Fruit fly (Drosophila melanogaster) whole organism, embryonic: Measurements from ENCODE around the gene Prx4.

ENCODE experiments used
- Ada2b ChIP-seq: fragments of 200-800 bp; sonication (Bioruptor generic); IDR thresholded peaks from 2 replicates; pipeline ENCODE4 v1.3.6; 2022; ENCODE audit warnings: missing biosample characterization, missing genetic modification characterization
- Bgb ChIP-seq: fragments of 200-800 bp; sonication (Bioruptor generic); IDR thresholded peaks from 2 replicates; pipeline ENCODE4 v1.3.6; 2022; ENCODE audit warnings: missing biosample characterization, missing genetic modification characterization; ENCODE audit not compliant: partially characterized antibody
- CG10979 ChIP-seq: fragments of 200-800 bp; sonication (Bioruptor generic); optimal IDR thresholded peaks from 2 replicates; lab custom pipeline; 2018; ENCODE audit warnings: missing biosample characterization, mild to moderate bottlenecking, missing genetic modification characterization, moderate library complexity
- CG11723 ChIP-seq: fragments of 200-800 bp; sonication (Bioruptor generic); optimal IDR thresholded peaks from 2 replicates; lab custom pipeline; 2017; ENCODE audit warnings: missing biosample characterization, mild to moderate bottlenecking, missing genetic modification characterization
- CG12219 ChIP-seq: fragments of 200-800 bp; sonication (Bioruptor generic); optimal IDR thresholded peaks from 3 replicates; lab custom pipeline; 2018; ENCODE audit warnings: missing biosample characterization, mild to moderate bottlenecking, missing genetic modification characterization
- CG12299 ChIP-seq: fragments of 200-800 bp; sonication (Bioruptor generic); optimal IDR thresholded peaks from 2 replicates; lab custom pipeline; 2018; ENCODE audit warnings: missing biosample characterization, mild to moderate bottlenecking, missing genetic modification characterization
- CG14965 ChIP-seq: fragments of 200-800 bp; sonication (Bioruptor generic); optimal IDR thresholded peaks from 2 replicates; lab custom pipeline; 2016; ENCODE audit warnings: missing biosample characterization, missing genetic modification characterization, borderline replicate concordance
- CG15479 ChIP-seq: fragments of 200-800 bp; sonication (Bioruptor generic); optimal IDR thresholded peaks from 3 replicates; lab custom pipeline; 2019; ENCODE audit warnings: missing biosample characterization, mild to moderate bottlenecking, missing genetic modification characterization, moderate library complexity
- CG17361 ChIP-seq: fragments of 200-800 bp; sonication (Bioruptor generic); IDR thresholded peaks from 3 replicates; pipeline ENCODE4 v1.3.6; 2022; ENCODE audit warnings: missing biosample characterization, missing genetic modification characterization
- CG17912 ChIP-seq: fragments of 200-800 bp; sonication (Bioruptor generic); optimal IDR thresholded peaks from 2 replicates; lab custom pipeline; 2018; ENCODE audit warnings: missing biosample characterization, mild to moderate bottlenecking, missing genetic modification characterization
- CG18764 ChIP-seq: fragments of 200-800 bp; sonication (Bioruptor generic); optimal IDR thresholded peaks from 3 replicates; lab custom pipeline; 2016; ENCODE audit warnings: missing biosample characterization, missing genetic modification characterization
- CG2875 ChIP-seq: fragments of 200-800 bp; sonication (Bioruptor generic); optimal IDR thresholded peaks from 2 replicates; lab custom pipeline; 2017; ENCODE audit warnings: missing biosample characterization, mild to moderate bottlenecking, missing genetic modification characterization, missing genetic modification reagents
- CG30431 ChIP-seq: fragments of 200-800 bp; sonication (Bioruptor generic); optimal IDR thresholded peaks from 2 replicates; lab custom pipeline; 2017; ENCODE audit warnings: missing biosample characterization, missing genetic modification characterization
- CG3163 ChIP-seq: fragments of 200-800 bp; sonication (Bioruptor generic); optimal IDR thresholded peaks from 3 replicates; lab custom pipeline; 2016; ENCODE audit warnings: missing biosample characterization, missing genetic modification characterization
- CG32772 ChIP-seq: fragments of 200-800 bp; sonication (Bioruptor generic); IDR thresholded peaks from 2 replicates; pipeline ENCODE4 v1.3.6; 2022; ENCODE audit warnings: missing biosample characterization, missing genetic modification characterization
- CG3838 ChIP-seq: fragments of 200-800 bp; sonication (Bioruptor generic); optimal IDR thresholded peaks from 3 replicates; lab custom pipeline; 2016; ENCODE audit warnings: missing biosample characterization, missing genetic modification characterization
- CG4360 ChIP-seq: fragments of 200-800 bp; sonication (Bioruptor generic); IDR thresholded peaks from 2 replicates; pipeline ENCODE4 v1.3.6; 2022; ENCODE audit warnings: missing biosample characterization, missing genetic modification characterization
- CG43689 ChIP-seq: fragments of 200-800 bp; sonication (Bioruptor generic); IDR thresholded peaks from 2 replicates; pipeline ENCODE4 v1.3.6; 2022; ENCODE audit warnings: missing biosample characterization, missing genetic modification characterization
- CG6683 ChIP-seq: fragments of 200-800 bp; sonication (Bioruptor generic); optimal IDR thresholded peaks from 2 replicates; lab custom pipeline; 2017; ENCODE audit warnings: missing biosample characterization, mild to moderate bottlenecking, missing genetic modification characterization, missing genetic modification reagents
- CG6791 ChIP-seq: fragments of 200-800 bp; sonication (Bioruptor generic); IDR thresholded peaks from 3 replicates; pipeline ENCODE4 v1.3.6; 2022; ENCODE audit warnings: missing biosample characterization, missing genetic modification characterization; ENCODE audit not compliant: partially characterized antibody
- CG7357 ChIP-seq: fragments of 200-800 bp; sonication (Bioruptor generic); IDR thresholded peaks from 3 replicates; pipeline ENCODE4 v1.3.6; 2022; ENCODE audit warnings: missing biosample characterization, missing genetic modification characterization
- CG7786 ChIP-seq: fragments of 200-800 bp; sonication (Bioruptor generic); optimal IDR thresholded peaks from 2 replicates; lab custom pipeline; 2016; ENCODE audit warnings: missing biosample characterization, missing genetic modification characterization
- CG7928 ChIP-seq: fragments of 200-800 bp; sonication (Bioruptor generic); optimal IDR thresholded peaks from 2 replicates; lab custom pipeline; 2017; ENCODE audit warnings: missing biosample characterization, mild to moderate bottlenecking, missing genetic modification characterization
- CG8290 ChIP-seq, 3 experiments: fragments of 200-800 bp; sonication (Bioruptor generic); optimal IDR thresholded peaks; 2 replicates each; lab custom pipeline; 2016 to 2019; ENCODE audit warnings: missing biosample characterization in 3 of 3, missing genetic modification characterization in 3 of 3, mild to moderate bottlenecking in 2 of 3, moderate library complexity in 1 of 3
- CG9817 ChIP-seq: fragments of 200-800 bp; sonication (Bioruptor generic); optimal IDR thresholded peaks from 2 replicates; lab custom pipeline; 2018; ENCODE audit warnings: missing biosample characterization, mild to moderate bottlenecking, missing genetic modification characterization, moderate library complexity
- CG9876 ChIP-seq: fragments of 200-800 bp; sonication (Bioruptor generic); optimal IDR thresholded peaks from 2 replicates; lab custom pipeline; 2016; ENCODE audit warnings: missing biosample characterization, missing genetic modification characterization
- CrebB ChIP-seq: fragments of 200-800 bp; sonication (Bioruptor generic); optimal IDR thresholded peaks from 3 replicates; lab custom pipeline; 2018; ENCODE audit warnings: missing biosample characterization, mild to moderate bottlenecking, missing genetic modification characterization
- Dad ChIP-seq: fragments of 200-800 bp; sonication (Bioruptor generic); optimal IDR thresholded peaks from 3 replicates; lab custom pipeline; 2016; ENCODE audit warnings: missing biosample characterization, missing genetic modification characterization
- E2f2 ChIP-seq: fragments of 200-800 bp; sonication (Bioruptor generic); IDR thresholded peaks from 2 replicates; pipeline ENCODE4 v1.3.6; 2022; ENCODE audit warnings: missing biosample characterization, missing genetic modification characterization
- H2.0 ChIP-seq: fragments of 200-800 bp; sonication (Bioruptor generic); IDR thresholded peaks from 2 replicates; pipeline ENCODE4 v1.3.6; 2022; ENCODE audit warnings: missing biosample characterization, missing genetic modification characterization
- Hmx ChIP-seq: fragments of 200-800 bp; sonication (Bioruptor generic); optimal IDR thresholded peaks from 2 replicates; lab custom pipeline; 2016; ENCODE audit warnings: missing biosample characterization, missing genetic modification characterization
- Hr3 ChIP-seq: fragments of 200-800 bp; sonication (Bioruptor generic); optimal IDR thresholded peaks from 3 replicates; lab custom pipeline; 2016; ENCODE audit warnings: missing biosample characterization, missing genetic modification characterization
- Hr78 ChIP-seq, 2 experiments: fragments of 200-800 bp in 1 of 2; fragments of >200 bp in 1 of 2; sonication (Bioruptor generic) in 1 of 2; optimal IDR thresholded peaks; 2 replicates each; lab custom pipeline; 2017 to 2019; ENCODE audit warnings: missing biosample characterization in 2 of 2, missing genetic modification characterization in 2 of 2, mild to moderate bottlenecking in 1 of 2, moderate library complexity in 1 of 2
- Med ChIP-seq: fragments of 200-800 bp; sonication (Bioruptor generic); peaks from one replicate; lab custom pipeline; 2016; ENCODE audit warnings: missing biosample characterization, missing genetic modification characterization, mild to moderate bottlenecking, inconsistent platforms, moderate library complexity
- Meics ChIP-seq: fragments of 200-800 bp; sonication (Bioruptor generic); optimal IDR thresholded peaks from 2 replicates; lab custom pipeline; 2017; ENCODE audit warnings: missing biosample characterization, mild to moderate bottlenecking, missing genetic modification characterization
- Rfx ChIP-seq: fragments of 200-800 bp; sonication (Bioruptor generic); IDR thresholded peaks from 2 replicates; pipeline ENCODE4 v1.3.6; 2022; ENCODE audit warnings: missing biosample characterization, missing genetic modification characterization
- Stat92E ChIP-seq, 3 experiments: fragments of >200 bp in 2 of 3; fragments of 200-800 bp in 1 of 3; sonication (Bioruptor generic) in 1 of 3; optimal IDR thresholded peaks; 2 replicates each; lab custom pipeline; 2017 to 2019; ENCODE audit warnings: missing biosample characterization in 3 of 3, missing genetic modification characterization in 3 of 3, mild to moderate bottlenecking in 1 of 3, moderate library complexity in 1 of 3
- esg ChIP-seq: fragments of 200-800 bp; sonication (Bioruptor generic); conservative IDR thresholded peaks from 2 replicates; pipeline ENCODE4 v1.3.6; 2022; ENCODE audit warnings: missing biosample characterization, missing genetic modification characterization
- kah ChIP-seq: fragments of 200-800 bp; sonication (Bioruptor generic); optimal IDR thresholded peaks from 2 replicates; lab custom pipeline; 2018; ENCODE audit warnings: missing biosample characterization, mild to moderate bottlenecking, missing genetic modification characterization
- kay ChIP-seq: fragments of 200-800 bp; sonication (Bioruptor generic); optimal IDR thresholded peaks from 2 replicates; lab custom pipeline; 2016; ENCODE audit warnings: missing biosample characterization, missing genetic modification characterization
- mam ChIP-seq: fragments of 200-800 bp; sonication (Bioruptor generic); optimal IDR thresholded peaks from 3 replicates; lab custom pipeline; 2016; ENCODE audit warnings: missing biosample characterization, missing genetic modification characterization
- peb ChIP-seq: fragments of 200-800 bp; sonication (Bioruptor generic); IDR thresholded peaks from 2 replicates; pipeline ENCODE4 v1.3.6; 2022; ENCODE audit warnings: missing biosample characterization, missing genetic modification characterization
- pnt ChIP-seq: fragments of 200-800 bp; sonication (Bioruptor generic); optimal IDR thresholded peaks from 3 replicates; lab custom pipeline; 2016; ENCODE audit warnings: missing biosample characterization, missing genetic modification characterization
- ranshi ChIP-seq: fragments of 200-800 bp; sonication (Bioruptor generic); IDR thresholded peaks from 2 replicates; pipeline ENCODE4 v1.3.6; 2022; ENCODE audit warnings: missing biosample characterization, missing genetic modification characterization
- sd ChIP-seq: fragments of 200-800 bp; sonication (Bioruptor generic); optimal IDR thresholded peaks from 3 replicates; lab custom pipeline; 2018; ENCODE audit warnings: missing biosample characterization, mild to moderate bottlenecking, missing genetic modification characterization, moderate library complexity
- sisA ChIP-seq: fragments of 200-800 bp; sonication (Bioruptor generic); IDR thresholded peaks from 2 replicates; pipeline ENCODE4 v1.3.6; 2022; ENCODE audit warnings: missing biosample characterization, missing genetic modification characterization
- sqz ChIP-seq: fragments of 200-800 bp; sonication (Bioruptor generic); optimal IDR thresholded peaks from 3 replicates; lab custom pipeline; 2018; ENCODE audit warnings: missing biosample characterization, mild to moderate bottlenecking, missing genetic modification characterization
- stwl ChIP-seq: fragments of 200-800 bp; sonication (Bioruptor generic); optimal IDR thresholded peaks from 3 replicates; lab custom pipeline; 2018; ENCODE audit warnings: missing biosample characterization, mild to moderate bottlenecking, missing genetic modification characterization, moderate library complexity

The Prx4 gene

DNA sequence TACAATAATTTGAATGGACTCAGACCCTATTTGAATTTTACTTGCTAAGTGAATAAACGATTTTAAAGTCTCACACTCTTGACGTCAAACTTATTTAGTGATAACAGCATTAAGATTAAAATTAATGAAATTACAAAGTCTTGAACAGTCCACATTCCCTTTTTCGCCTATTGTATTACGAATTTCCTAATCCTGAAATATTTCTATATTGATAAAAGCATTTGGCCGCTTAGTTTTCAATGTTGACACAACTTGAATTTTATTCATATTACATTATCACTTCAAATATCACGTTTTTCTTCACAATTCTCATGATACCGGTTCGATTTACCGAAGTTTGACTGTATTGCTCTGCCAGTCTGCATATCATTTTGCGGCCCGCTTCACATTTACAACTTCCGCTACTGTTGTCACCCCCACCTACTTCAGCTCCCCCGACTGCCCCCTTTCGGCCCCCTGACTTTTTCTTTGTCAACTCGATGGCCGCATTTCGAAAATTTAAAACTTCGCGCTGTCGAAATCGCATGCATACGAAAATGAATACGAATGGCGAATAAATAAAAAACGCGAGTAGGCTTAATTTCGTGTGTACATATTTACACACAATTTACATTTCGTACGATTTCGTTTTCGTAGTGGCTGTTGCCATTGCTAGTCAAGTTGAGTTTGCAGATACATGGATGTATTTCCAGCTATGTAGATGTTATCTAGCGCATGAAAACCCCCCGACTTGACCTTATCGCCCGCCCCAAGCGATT, 36.4 kb downstream of the Prx4 start (continued):
- TF ChIP-seq CG9817 (tag; lab: Kevin White, UChicago) (peak; percentile 23), peb (no peak), CG6791 (GFP tag; lab: Robert Waterston, UW) (no peak), kah (peak; percentile 33), CG30431 (GFP tag; lab: Kevin White, UChicago) (no peak), Dad (GFP tag; lab: Kevin White, UChicago) (no peak), sd (tag; lab: Kevin White, UChicago) (peak; percentile 47), CrebB (peak; percentile 56), Hmx (GFP tag; lab: Kevin White, UChicago) (peak; percentile 19), CG12219 (GFP tag; lab: Kevin White, UChicago) (no peak), Stat92E (GFP tag; optimal IDR thresholded peaks at IDR 0.05; lab: Kevin White, UChicago) (no peak), CG3163 (peak; percentile 5), sisA (GFP tag; lab: Robert Waterston, UW) (no peak), CG4360 (GFP tag; lab: Robert Waterston, UW) (no peak), CG17912 (peak; percentile 15), kay (no peak), Hr78 (GFP tag; optimal IDR thresholded peaks at IDR 0.05; lab: Kevin White, UChicago) (peak in 1 of 2 experiments; percentile 61), CG11723 (GFP tag; lab: Kevin White, UChicago) (peak; percentile 31), CG6683 (peak; percentile 47), sqz (peak; percentile 59), CG32772 (GFP tag; lab: Robert Waterston, UW) (0 out of 2 replicates have a peak, but pooled peaks have one; percentile 23), CG7357 (GFP tag; lab: Robert Waterston, UW) (0 out of 3 replicates have a peak, but pooled peaks have one; percentile 15), CG14965 (GFP tag; lab: Kevin White, UChicago) (no peak), CG2875 (GFP tag; lab: Kevin White, UChicago) (peak; percentile 29), Med (GFP tag; lab: Kevin White, UChicago) (peak; percentile 87), mam (GFP tag; lab: Kevin White, UChicago) (no peak), CG7928 (peak; percentile 15), Rfx (GFP tag; lab: Robert Waterston, UW) (peak; percentile 38), Hr3 (GFP tag; lab: Kevin White, UChicago) (no peak), CG17361 (GFP tag; lab: Robert Waterston, UW) (peak; percentile 74), CG18764 (GFP tag; lab: Kevin White, UChicago) (no peak), CG3838 (GFP tag; lab: Kevin White, UChicago) (no peak), CG10979 (tag; lab: Kevin White, UChicago) (peak; percentile 21), CG9876 (no peak), Bgb (no peak), esg (GFP tag; lab: Robert Waterston, UW) (peak; percentile 14; the same call in 1 of the 2 replicates), CG12299 (tag; lab: Kevin White, UChicago) (peak; percentile 21), CG7786 (GFP tag; lab: Kevin White, UChicago) (no peak), Ada2b (no peak), ranshi (peak; percentile 19; the same call in 1 of the 2 replicates), E2f2 (GFP tag; lab: Robert Waterston, UW) (peak; percentile 50), CG15479 (GFP tag; lab: Kevin White, UChicago) (no peak), CG8290 (GFP tag; optimal IDR thresholded peaks at IDR 0.05; lab: Kevin White, UChicago) (no peak), CG8290 (tag; optimal IDR thresholded peaks at IDR 0.05; lab: Kevin White, UChicago) (peak in 1 of 2 experiments; percentile 72), stwl (tag; lab: Kevin White, UChicago) (no peak), Meics (GFP tag; lab: Kevin White, UChicago) (peak; percentile 65), pnt (GFP tag; lab: Kevin White, UChicago) (no peak), H2.0 (GFP tag; lab: Robert Waterston, UW) (no peak), CG43689 (GFP tag; lab: Robert Waterston, UW) (no peak)
